Fruit fly (Drosophila melanogaster) whole organism, pupa: ENCODE data around the gene Uqcc1.

Experiments used
- CG10348 ChIP-seq: fragments of 200-800 bp; sonication (Bioruptor generic); IDR thresholded peaks from 2 replicates; pipeline ENCODE4 v1.3.6; 2022; ENCODE audit warnings: missing biosample characterization, missing genetic modification characterization
- CG12605 ChIP-seq: fragments of 200-800 bp; sonication (Bioruptor generic); IDR thresholded peaks from 2 replicates; pipeline ENCODE4 v1.3.6; 2022; ENCODE audit warnings: missing biosample characterization, missing genetic modification characterization
- CG13204 ChIP-seq: fragments of 200-800 bp; sonication (Bioruptor generic); optimal IDR thresholded peaks from 2 replicates; lab custom pipeline; 2018; ENCODE audit warnings: missing biosample characterization, mild to moderate bottlenecking, missing genetic modification characterization, moderate library complexity
- CG32121 ChIP-seq: fragments of 200-800 bp; sonication (Bioruptor generic); IDR thresholded peaks from 2 replicates; pipeline ENCODE4 v1.3.6; 2022; ENCODE audit warnings: missing biosample characterization, missing genetic modification characterization
- CG4496 ChIP-seq: fragments of 200-800 bp; sonication (Bioruptor generic); IDR thresholded peaks from 3 replicates; pipeline ENCODE4 v1.3.6; 2022; ENCODE audit warnings: missing biosample characterization, missing genetic modification characterization
- D1 ChIP-seq: fragments of 200-800 bp; sonication (Bioruptor generic); optimal IDR thresholded peaks from 2 replicates; lab custom pipeline; 2018; ENCODE audit warnings: missing biosample characterization, mild to moderate bottlenecking, missing genetic modification characterization, moderate library complexity
- EcR ChIP-seq: fragments of 200-800 bp; sonication (Bioruptor generic); optimal IDR thresholded peaks from 3 replicates; lab custom pipeline; 2019; ENCODE audit warnings: missing biosample characterization, missing genetic modification characterization, mild to moderate bottlenecking, moderate library complexity, missing genetic modification reagents
- Ets98B ChIP-seq: fragments of 200-800 bp; sonication (Bioruptor generic); IDR thresholded peaks from 2 replicates; pipeline ENCODE4 v1.3.6; 2022; ENCODE audit warnings: missing biosample characterization, missing genetic modification characterization
- Pif1B ChIP-seq: fragments of 200-800 bp; sonication (Bioruptor generic); optimal IDR thresholded peaks from 3 replicates; lab custom pipeline; 2016; ENCODE audit warnings: missing biosample characterization, missing genetic modification characterization
- Snoo ChIP-seq: fragments of 200-800 bp; sonication (Bioruptor generic); optimal IDR thresholded peaks from 3 replicates; lab custom pipeline; 2017; ENCODE audit warnings: missing biosample characterization, mild to moderate bottlenecking, missing genetic modification characterization, inconsistent platforms

DNA sequence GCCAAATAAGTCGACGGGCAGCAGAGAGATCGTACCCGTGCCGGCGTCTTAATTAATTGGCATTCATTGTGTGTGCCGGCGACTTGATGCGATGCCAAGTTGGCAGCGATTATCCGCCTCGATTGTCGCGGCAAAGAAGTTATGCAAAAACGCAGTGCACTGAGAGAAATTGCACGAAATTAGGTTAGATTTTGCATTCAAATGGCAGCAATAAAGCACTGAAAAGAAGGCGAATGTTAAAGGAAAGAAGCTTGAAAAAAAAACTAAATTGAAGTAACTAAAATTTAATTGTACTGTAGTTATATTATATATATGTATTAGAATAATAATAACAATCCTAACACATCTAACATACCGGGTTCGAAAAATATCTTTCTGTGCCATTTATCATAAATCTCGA, 45.2 kb upstream of the Uqcc1 start:
- TF ChIP-seq EcR (GFP tag; lab: Kevin White, UChicago) (no peak), D1 (no peak), Ets98B (no peak), CG32121 (GFP tag; lab: Robert Waterston, UW) (peak; percentile 35; the same call in 1 of the 2 replicates), CG10348 (GFP tag; lab: Robert Waterston, UW) (no peak), CG13204 (GFP tag; lab: Kevin White, UChicago) (no peak), Pif1B (no peak), CG4496 (no peak), Snoo (no peak), CG12605 (GFP tag; lab: Robert Waterston, UW) (no peak)
